Worm (Caenorhabditis elegans) whole organism, mixed stage, embryonic: ENCODE results near the gene nas-13.

Experiments
- M03D4.4 ChIP-seq: sonication (generic microtip); optimal IDR thresholded peaks from 2 replicates; lab custom pipeline; 2017; ENCODE audit warnings: mild to moderate bottlenecking, missing genetic modification characterization, missing compliant biosample characterization
- blmp-1 ChIP-seq: fragments of 150-350 bp; optimal IDR thresholded peaks from 2 replicates; lab custom pipeline; 2014; ENCODE audit warnings: missing biosample characterization, missing genetic modification characterization
- ceh-39 ChIP-seq: fragments of 150-350 bp; optimal IDR thresholded peaks from 2 replicates; lab custom pipeline; 2014; ENCODE audit warnings: missing biosample characterization, missing genetic modification characterization
- ceh-43 ChIP-seq: fragments of 200-800 bp; sonication (Bioruptor generic); optimal IDR thresholded peaks from 2 replicates; lab custom pipeline; 2018; ENCODE audit warnings: mild to moderate bottlenecking, missing genetic modification characterization, moderate library complexity, missing compliant biosample characterization
- ceh-83 ChIP-seq: fragments of 200-800 bp; sonication (Bioruptor generic); optimal IDR thresholded peaks from 2 replicates; lab custom pipeline; 2018; ENCODE audit warnings: mild to moderate bottlenecking, missing genetic modification characterization, missing compliant biosample characterization
- ces-1 ChIP-seq: fragments of 150-350 bp; optimal IDR thresholded peaks from 2 replicates; lab custom pipeline; 2014; ENCODE audit warnings: missing biosample characterization, missing genetic modification reagents, missing genetic modification characterization
- cnd-1 ChIP-seq: fragments of 200-800 bp; sonication (Bioruptor generic); optimal IDR thresholded peaks from 2 replicates; lab custom pipeline; 2018; ENCODE audit warnings: mild to moderate bottlenecking, missing genetic modification characterization, missing compliant biosample characterization
- drap-1 ChIP-seq: fragments of 200-800 bp; sonication (Bioruptor generic); optimal IDR thresholded peaks from 3 replicates; lab custom pipeline; 2018; ENCODE audit warnings: mild to moderate bottlenecking, missing genetic modification characterization, missing compliant biosample characterization
- elt-1 ChIP-seq: sonication (generic microtip); optimal IDR thresholded peaks from 2 replicates; lab custom pipeline; 2017; ENCODE audit warnings: missing genetic modification characterization, mild to moderate bottlenecking, missing compliant biosample characterization, antibody characterized with exemption, moderate library complexity, borderline replicate concordance; ENCODE audit not compliant: insufficient read depth
- elt-3 ChIP-seq: fragments of 150-350 bp; optimal IDR thresholded peaks from 2 replicates; lab custom pipeline; 2014; ENCODE audit warnings: missing biosample characterization, missing genetic modification characterization
- flh-1 ChIP-seq: fragments of 200-800 bp; sonication (Bioruptor generic); optimal IDR thresholded peaks from 2 replicates; lab custom pipeline; 2018; ENCODE audit warnings: mild to moderate bottlenecking, missing genetic modification characterization, moderate library complexity, missing compliant biosample characterization
- ham-2 ChIP-seq: fragments of 200-800 bp; sonication (Bioruptor generic); optimal IDR thresholded peaks from 2 replicates; lab custom pipeline; 2018; ENCODE audit warnings: mild to moderate bottlenecking, missing genetic modification characterization, missing compliant biosample characterization
- hlh-1 ChIP-seq: fragments of 150-350 bp; optimal IDR thresholded peaks from 2 replicates; lab custom pipeline; 2014; ENCODE audit warnings: missing biosample characterization, missing genetic modification reagents, missing genetic modification characterization
- lin-13 ChIP-seq: fragments of 150-350 bp; optimal IDR thresholded peaks from 2 replicates; lab custom pipeline; 2014; ENCODE audit warnings: missing biosample characterization, missing genetic modification characterization
- lsy-2 ChIP-seq: fragments of 150-350 bp; optimal IDR thresholded peaks from 2 replicates; lab custom pipeline; 2014; ENCODE audit warnings: missing biosample characterization, missing genetic modification characterization
- mab-5 ChIP-seq: fragments of 150-350 bp; optimal IDR thresholded peaks from 2 replicates; lab custom pipeline; 2014; ENCODE audit warnings: missing biosample characterization, missing genetic modification characterization
- mep-1 ChIP-seq: fragments of 150-350 bp; optimal IDR thresholded peaks from 2 replicates; lab custom pipeline; 2017; ENCODE audit warnings: missing biosample characterization, missing genetic modification reagents, missing genetic modification characterization, inconsistent platforms
- mls-2 ChIP-seq: sonication (generic microtip); optimal IDR thresholded peaks from 2 replicates; lab custom pipeline; 2016; ENCODE audit warnings: mild to moderate bottlenecking, missing genetic modification characterization, moderate library complexity, missing compliant biosample characterization
- nhr-12 ChIP-seq: fragments of 150-350 bp; optimal IDR thresholded peaks from 2 replicates; lab custom pipeline; 2014; ENCODE audit warnings: missing biosample characterization, missing genetic modification characterization
- nhr-2 ChIP-seq: fragments of 150-350 bp; optimal IDR thresholded peaks from 2 replicates; lab custom pipeline; 2014; ENCODE audit warnings: missing biosample characterization, missing genetic modification characterization
- nhr-28 ChIP-seq: fragments of 150-350 bp; optimal IDR thresholded peaks from 2 replicates; lab custom pipeline; 2014; ENCODE audit warnings: missing biosample characterization, missing genetic modification characterization
- sem-2 ChIP-seq: fragments of 200-800 bp; sonication (Bioruptor generic); optimal IDR thresholded peaks from 2 replicates; lab custom pipeline; 2018; ENCODE audit warnings: mild to moderate bottlenecking, missing genetic modification characterization, missing compliant biosample characterization
- snpc-4 ChIP-seq: fragments of 150-350 bp; optimal IDR thresholded peaks from 2 replicates; lab custom pipeline; 2014; ENCODE audit warnings: missing biosample characterization, missing genetic modification characterization
- sptf-1 ChIP-seq: sonication (generic microtip); optimal IDR thresholded peaks from 2 replicates; lab custom pipeline; 2017; ENCODE audit warnings: mild to moderate bottlenecking, missing genetic modification characterization, moderate library complexity, missing compliant biosample characterization
- tbx-8 ChIP-seq: fragments of 200-800 bp; sonication (Bioruptor generic); optimal IDR thresholded peaks from 2 replicates; lab custom pipeline; 2018; ENCODE audit warnings: mild to moderate bottlenecking, missing genetic modification characterization, moderate library complexity, missing compliant biosample characterization
- unc-120 ChIP-seq: sonication (generic microtip); optimal IDR thresholded peaks from 2 replicates; lab custom pipeline; 2017; ENCODE audit warnings: missing genetic modification characterization, missing compliant biosample characterization; ENCODE audit not compliant: poor library complexity, severe bottlenecking
- unc-39 ChIP-seq: fragments of 150-350 bp; optimal IDR thresholded peaks from 2 replicates; lab custom pipeline; 2014; ENCODE audit warnings: missing biosample characterization, missing genetic modification characterization
- zip-8 ChIP-seq: fragments of 150-350 bp; optimal IDR thresholded peaks from 2 replicates; lab custom pipeline; 2014; ENCODE audit warnings: missing biosample characterization, missing genetic modification characterization
- ztf-11 ChIP-seq: fragments of 150-350 bp; optimal IDR thresholded peaks from 2 replicates; lab custom pipeline; 2014; ENCODE audit warnings: missing biosample characterization, missing genetic modification characterization

Gene nas-13

ce11 chrX:15441686-15442067, 13.6 kb upstream of the nas-13 start, which contains the start of gene nkat-3:
Gene nkat-3 (plus strand): TSS chrX:15441731.
- no peak for TF ChIP-seq mab-5 (tag; lab: Kevin White, UChicago)
- no peak for TF ChIP-seq lin-13 (tag; lab: Kevin White, UChicago)
- no peak for TF ChIP-seq nhr-28 (tag; lab: Kevin White, UChicago)
- TF ChIP-seq mep-1 (tag; lab: Kevin White, UChicago) = no peak
- no peak for TF ChIP-seq cnd-1 (tag; lab: Kevin White, UChicago)
- no peak for TF ChIP-seq elt-3 (tag; lab: Kevin White, UChicago)
- TF ChIP-seq tbx-8 (GFP tag; lab: Kevin White, UChicago) = no peak
- TF ChIP-seq lsy-2 = no peak
- TF ChIP-seq ces-1 (GFP tag; lab: Kevin White, UChicago) = no peak
- TF ChIP-seq elt-1 (tag; lab: Kevin White, UChicago) = no peak
- TF ChIP-seq M03D4.4 (tag; lab: Kevin White, UChicago) = no peak
- no peak for TF ChIP-seq sptf-1 (tag; lab: Kevin White, UChicago)
- no peak for TF ChIP-seq ceh-83 (GFP tag; lab: Kevin White, UChicago)
- no peak for TF ChIP-seq ham-2 (GFP tag; lab: Kevin White, UChicago)
- no peak for TF ChIP-seq zip-8 (tag; lab: Kevin White, UChicago)
- TF ChIP-seq ceh-39 (tag; lab: Kevin White, UChicago) = no peak
- TF ChIP-seq snpc-4 (tag; lab: Kevin White, UChicago) = no peak
- TF ChIP-seq unc-120 (tag; lab: Kevin White, UChicago) = no peak

- peak; percentile 35 for TF ChIP-seq elt-3 (tag; lab: Kevin White, UChicago)
- no peak for TF ChIP-seq M03D4.4 (tag; lab: Kevin White, UChicago)
Measured at ce11 chrX:15440744-15441685, 13.0 kb upstream of the nas-13 start, which contains the start of gene mocs-1. Gene mocs-1 (minus strand): TSS chrX:15440794.

- no peak for TF ChIP-seq unc-120 (tag; lab: Kevin White, UChicago)
- no peak for TF ChIP-seq M03D4.4 (tag; lab: Kevin White, UChicago)
- TF ChIP-seq nhr-2 (tag; lab: Kevin White, UChicago) = no peak
- TF ChIP-seq snpc-4 (tag; lab: Kevin White, UChicago) = no peak
- TF ChIP-seq nhr-12 (tag; lab: Kevin White, UChicago) = no peak
- no peak for TF ChIP-seq ceh-43 (GFP tag; lab: Kevin White, UChicago)
- no peak for TF ChIP-seq zip-8 (tag; lab: Kevin White, UChicago)
- TF ChIP-seq mep-1 (tag; lab: Kevin White, UChicago) = no peak
- TF ChIP-seq hlh-1 (tag; lab: Kevin White, UChicago) = no peak
- no peak for TF ChIP-seq sem-2 (GFP tag; lab: Kevin White, UChicago)
- no peak for TF ChIP-seq elt-3 (tag; lab: Kevin White, UChicago)
- TF ChIP-seq ceh-39 (tag; lab: Kevin White, UChicago) = no peak
- no peak for TF ChIP-seq flh-1 (GFP tag; lab: Kevin White, UChicago)
- TF ChIP-seq unc-39 (tag; lab: Kevin White, UChicago) = no peak
- no peak for TF ChIP-seq ham-2 (GFP tag; lab: Kevin White, UChicago)
- no peak for TF ChIP-seq mls-2 (tag; lab: Kevin White, UChicago)
- no peak for TF ChIP-seq ztf-11
- no peak for TF ChIP-seq mab-5 (tag; lab: Kevin White, UChicago)
- TF ChIP-seq nhr-28 (tag; lab: Kevin White, UChicago) = no peak
Measured at ce11 chrX:15438768-15439167, 10.7 kb upstream of the nas-13 start.

- no peak for TF ChIP-seq ceh-43 (GFP tag; lab: Kevin White, UChicago)
- no peak for TF ChIP-seq ham-2 (GFP tag; lab: Kevin White, UChicago)
- no peak for TF ChIP-seq drap-1 (GFP tag; lab: Kevin White, UChicago)
- TF ChIP-seq mls-2 (tag; lab: Kevin White, UChicago) = no peak
- no peak for TF ChIP-seq ceh-39 (tag; lab: Kevin White, UChicago)
- no peak for TF ChIP-seq elt-1 (tag; lab: Kevin White, UChicago)
- no peak for TF ChIP-seq unc-39 (tag; lab: Kevin White, UChicago)
- TF ChIP-seq zip-8 (tag; lab: Kevin White, UChicago) = no peak
- TF ChIP-seq tbx-8 (GFP tag; lab: Kevin White, UChicago) = no peak
- no peak for TF ChIP-seq blmp-1 (tag; lab: Kevin White, UChicago)
Measured at ce11 chrX:15434922-15435321, 6.9 kb upstream of the nas-13 start.
